Fruit fly (Drosophila melanogaster): Measurements from ENCODE around the gene CG14186.

- TF ChIP-seq psq (optimal IDR thresholded peaks at IDR 0.05) (no peak), usp (GFP tag; optimal IDR thresholded peaks at IDR 0.05) (no peak), pan (optimal IDR thresholded peaks at IDR 0.05) (no peak), Dll (optimal IDR thresholded peaks at IDR 0.05) (no peak), CG8478 (optimal IDR thresholded peaks at IDR 0.05) (no peak), EcR (GFP tag; optimal IDR thresholded peaks at IDR 0.05) (no peak)
Measured at dm6 chr3L:20131643-20132042, 28.0 kb upstream of the CG14186 start, which contains the start of gene obst-J.
